Worm (Caenorhabditis elegans): ENCODE results near the gene ZK757.10.

The ZK757.10 gene

ce11 chrIII:9885609-9886008 is 8.6 kb downstream of the ZK757.10 start:
- TF ChIP-seq cog-1 (tag; optimal IDR thresholded peaks at IDR 0.05), result no peak
- no peak for TF ChIP-seq T22C8.4 (GFP tag; IDR thresholded peaks at IDR 0.05)
- TF ChIP-seq tab-1 (GFP tag; IDR thresholded peaks at IDR 0.05), result no peak

DNA sequence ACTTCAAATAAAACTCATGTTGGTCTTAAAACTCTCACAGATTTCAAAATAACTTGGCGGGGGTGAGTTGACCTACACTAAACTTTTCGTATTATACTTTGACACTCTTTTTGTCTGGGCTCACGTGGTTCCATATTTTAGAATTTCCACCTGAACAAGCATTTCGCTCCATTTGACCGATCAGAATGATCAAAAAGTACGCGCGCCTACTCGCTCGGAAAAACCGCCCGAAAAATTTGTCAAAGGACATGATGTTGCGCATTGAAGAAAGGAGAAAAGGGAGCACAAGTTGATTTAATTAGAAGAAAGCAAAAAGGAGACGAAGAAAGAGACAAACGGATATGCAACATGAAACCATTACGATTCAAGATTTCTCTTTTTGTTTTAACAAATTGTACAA is 9.3 kb downstream of the ZK757.10 start:
- no peak for TF ChIP-seq ztf-29 (GFP tag; IDR thresholded peaks at IDR 0.05)
- TF ChIP-seq flt-1 (GFP tag; IDR thresholded peaks at IDR 0.05), result no peak
- TF ChIP-seq cog-1 (tag; optimal IDR thresholded peaks at IDR 0.05), result no peak
- no peak for TF ChIP-seq med-1 (GFP tag; optimal IDR thresholded peaks at IDR 0.05; ENCODE audit: insufficient read depth)
- TF ChIP-seq ref-1 (GFP tag; conservative IDR thresholded peaks at IDR 0.05), result no peak
- no peak for TF ChIP-seq klf-2 (GFP tag; conservative IDR thresholded peaks at IDR 0.05)
- TF ChIP-seq T22C8.4 (GFP tag; IDR thresholded peaks at IDR 0.05), result no peak
- TF ChIP-seq tab-1 (GFP tag; IDR thresholded peaks at IDR 0.05), result no peak
- no peak for TF ChIP-seq ztf-23 (GFP tag; IDR thresholded peaks at IDR 0.05)

- TF ChIP-seq cog-1 (tag; optimal IDR thresholded peaks at IDR 0.05) (no peak), tab-1 (GFP tag; IDR thresholded peaks at IDR 0.05) (no peak), klf-2 (GFP tag; conservative IDR thresholded peaks at IDR 0.05) (no peak), ref-1 (GFP tag; conservative IDR thresholded peaks at IDR 0.05) (no peak), T22C8.4 (GFP tag; IDR thresholded peaks at IDR 0.05) (no peak), med-1 (GFP tag; optimal IDR thresholded peaks at IDR 0.05; ENCODE audit: insufficient read depth) (no peak), ztf-23 (GFP tag; IDR thresholded peaks at IDR 0.05) (no peak)
Measured at ce11 chrIII:9891324-9891723, 14.3 kb downstream of the ZK757.10 start, which contains the start of gene alg-4. Gene alg-4, minus strand, starts transcription at chrIII:9891424.

DNA sequence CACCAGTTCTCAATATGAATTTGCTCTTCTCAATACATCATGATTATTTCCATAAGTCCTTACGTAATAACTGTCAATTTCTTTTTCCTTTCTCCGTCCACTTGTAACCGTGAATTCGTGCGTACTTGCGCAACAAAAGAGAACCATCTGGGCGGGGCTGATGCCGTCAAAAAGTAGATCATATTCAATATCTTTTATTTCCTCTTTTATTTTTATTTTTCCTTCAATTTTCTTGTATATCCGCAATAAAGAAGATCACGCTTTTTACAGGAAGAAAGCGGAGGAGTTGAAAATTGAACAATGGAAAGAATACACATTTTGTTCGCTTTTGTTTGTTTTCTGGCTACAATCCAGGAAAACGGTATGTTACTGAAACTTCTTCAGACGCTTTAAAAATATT is 15.8 kb downstream of the ZK757.10 start, which contains the start of gene mam-7:
Gene mam-7 (plus strand): TSS at position 301 of the 400 bp plus-strand sequence.
- TF ChIP-seq tab-1 (GFP tag; IDR thresholded peaks at IDR 0.05), result no peak
- no peak for TF ChIP-seq cog-1 (tag; optimal IDR thresholded peaks at IDR 0.05)
- no peak for TF ChIP-seq ztf-23 (GFP tag; IDR thresholded peaks at IDR 0.05)
- TF ChIP-seq T22C8.4 (GFP tag; IDR thresholded peaks at IDR 0.05), result no peak
- TF ChIP-seq ref-1 (GFP tag; conservative IDR thresholded peaks at IDR 0.05), result no peak
- no peak for TF ChIP-seq flt-1 (GFP tag; IDR thresholded peaks at IDR 0.05)
- TF ChIP-seq med-1 (GFP tag; optimal IDR thresholded peaks at IDR 0.05; ENCODE audit: insufficient read depth), result no peak
- no peak for TF ChIP-seq ztf-29 (GFP tag; IDR thresholded peaks at IDR 0.05)
- no peak for TF ChIP-seq klf-2 (GFP tag; conservative IDR thresholded peaks at IDR 0.05)

ce11 chrIII:9899720-9900119 is 22.7 kb downstream of the ZK757.10 start:
- no peak for TF ChIP-seq tab-1 (GFP tag; IDR thresholded peaks at IDR 0.05)
- no peak for TF ChIP-seq klf-2 (GFP tag; conservative IDR thresholded peaks at IDR 0.05)
- TF ChIP-seq T22C8.4 (GFP tag; IDR thresholded peaks at IDR 0.05), result no peak
- no peak for TF ChIP-seq med-1 (GFP tag; optimal IDR thresholded peaks at IDR 0.05; ENCODE audit: insufficient read depth)
- TF ChIP-seq ztf-23 (GFP tag; IDR thresholded peaks at IDR 0.05), result no peak
- no peak for TF ChIP-seq flt-1 (GFP tag; IDR thresholded peaks at IDR 0.05)
- TF ChIP-seq cog-1 (tag; optimal IDR thresholded peaks at IDR 0.05), result no peak
- no peak for TF ChIP-seq ref-1 (GFP tag; conservative IDR thresholded peaks at IDR 0.05)
- no peak for TF ChIP-seq ztf-29 (GFP tag; IDR thresholded peaks at IDR 0.05)

ce11 chrIII:9903694-9904292 is 26.7 kb downstream of the ZK757.10 start:
- no peak for TF ChIP-seq cog-1 (tag; optimal IDR thresholded peaks at IDR 0.05)
- no peak for TF ChIP-seq flt-1 (GFP tag; IDR thresholded peaks at IDR 0.05)
- TF ChIP-seq med-1 (GFP tag; optimal IDR thresholded peaks at IDR 0.05; ENCODE audit: insufficient read depth), result no peak
- no peak for TF ChIP-seq T22C8.4 (GFP tag; IDR thresholded peaks at IDR 0.05)
- TF ChIP-seq tab-1 (GFP tag; IDR thresholded peaks at IDR 0.05), result no peak
- TF ChIP-seq ztf-23 (GFP tag; IDR thresholded peaks at IDR 0.05), result no peak

DNA sequence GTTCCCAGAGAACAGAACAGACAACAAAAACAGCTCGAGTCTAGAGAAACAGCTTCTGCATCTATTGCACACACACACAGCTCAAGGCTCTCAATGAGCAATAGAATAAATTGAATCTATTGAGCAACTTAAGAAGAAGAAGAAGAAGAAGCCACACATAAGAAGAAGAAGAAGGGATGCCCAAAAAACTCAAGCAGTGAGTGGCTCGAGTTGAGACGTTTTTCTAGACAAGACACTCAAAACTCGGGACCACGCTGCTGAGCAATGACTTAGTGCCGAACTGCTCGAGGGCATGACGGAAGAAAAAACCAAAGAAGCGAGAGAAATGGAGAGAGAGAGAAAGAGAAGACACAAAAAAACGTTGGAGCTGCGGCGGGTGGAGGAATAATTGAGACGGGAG is 28.3 kb downstream of the ZK757.10 start:
- TF ChIP-seq ref-1 (GFP tag; conservative IDR thresholded peaks at IDR 0.05) (no peak), ztf-23 (GFP tag; IDR thresholded peaks at IDR 0.05) (no peak), T22C8.4 (GFP tag; IDR thresholded peaks at IDR 0.05) (no peak), ztf-29 (GFP tag; IDR thresholded peaks at IDR 0.05) (no peak), cog-1 (tag; optimal IDR thresholded peaks at IDR 0.05) (no peak), med-1 (GFP tag; optimal IDR thresholded peaks at IDR 0.05; ENCODE audit: insufficient read depth) (no peak), klf-2 (GFP tag; conservative IDR thresholded peaks at IDR 0.05) (no peak)

DNA sequence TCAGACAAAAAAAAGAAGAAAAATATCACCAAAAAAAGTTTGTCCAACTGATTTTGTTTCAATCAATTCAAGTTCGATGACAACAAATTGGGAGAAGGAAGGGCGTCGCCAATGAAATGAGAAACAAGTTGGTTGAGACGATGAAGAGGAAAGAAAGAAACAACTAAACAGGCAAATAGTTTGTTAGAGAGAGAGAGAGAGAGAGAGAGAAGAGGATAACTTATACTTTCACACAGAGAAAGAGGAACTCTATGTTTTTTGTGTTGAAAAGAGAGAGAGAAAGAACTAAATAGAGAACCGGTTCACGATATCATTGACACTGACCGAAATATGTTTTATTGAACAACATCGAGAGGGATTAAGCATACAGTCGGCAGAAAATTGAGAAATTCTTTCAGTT is 30.5 kb downstream of the ZK757.10 start:
- no peak for TF ChIP-seq tab-1 (GFP tag; IDR thresholded peaks at IDR 0.05)
- TF ChIP-seq ztf-29 (GFP tag; IDR thresholded peaks at IDR 0.05), result no peak
- no peak for TF ChIP-seq T22C8.4 (GFP tag; IDR thresholded peaks at IDR 0.05)
- TF ChIP-seq ref-1 (GFP tag; conservative IDR thresholded peaks at IDR 0.05), result no peak
- TF ChIP-seq klf-2 (GFP tag; conservative IDR thresholded peaks at IDR 0.05), result no peak
- no peak for TF ChIP-seq med-1 (GFP tag; optimal IDR thresholded peaks at IDR 0.05; ENCODE audit: insufficient read depth)
- no peak for TF ChIP-seq ztf-23 (GFP tag; IDR thresholded peaks at IDR 0.05)
- TF ChIP-seq flt-1 (GFP tag; IDR thresholded peaks at IDR 0.05), result no peak
- TF ChIP-seq cog-1 (tag; optimal IDR thresholded peaks at IDR 0.05), result no peak

- TF ChIP-seq ref-1 (GFP tag; conservative IDR thresholded peaks at IDR 0.05), result no peak
- no peak for TF ChIP-seq tab-1 (GFP tag; IDR thresholded peaks at IDR 0.05)
- no peak for TF ChIP-seq flt-1 (GFP tag; IDR thresholded peaks at IDR 0.05)
- TF ChIP-seq ztf-29 (GFP tag; IDR thresholded peaks at IDR 0.05), result no peak
- no peak for TF ChIP-seq T22C8.4 (GFP tag; IDR thresholded peaks at IDR 0.05)
- no peak for TF ChIP-seq med-1 (GFP tag; optimal IDR thresholded peaks at IDR 0.05; ENCODE audit: insufficient read depth)
- no peak for TF ChIP-seq ztf-23 (GFP tag; IDR thresholded peaks at IDR 0.05)
- no peak for TF ChIP-seq klf-2 (GFP tag; conservative IDR thresholded peaks at IDR 0.05)
- TF ChIP-seq cog-1 (tag; optimal IDR thresholded peaks at IDR 0.05), result no peak
Measured at ce11 chrIII:9908769-9909168, 31.7 kb downstream of the ZK757.10 start.
